Worm (Caenorhabditis elegans): ENCODE results near the gene W03C9.6.
A peak's percentile ranks its signal among the peaks of the same experiment; 100 is the strongest.

The W03C9.6 gene

ce11 chrII:11954208-11954607 lies at the start of gene W03C9.6:
Gene W03C9.6, plus strand, starts transcription at chrII:11954508.
- TF ChIP-seq pag-3 (tag; optimal IDR thresholded peaks at IDR 0.05; ENCODE audit: borderline replicate concordance) (no peak), hlh-8 (tag; optimal IDR thresholded peaks at IDR 0.05) (no peak), K09A11.1 (tag; optimal IDR thresholded peaks at IDR 0.05; ENCODE audit: insufficient read depth) (no peak), mec-3 (tag; optimal IDR thresholded peaks at IDR 0.05; ENCODE audit: borderline replicate concordance) (no peak), odd-2 (tag; optimal IDR thresholded peaks at IDR 0.05) (no peak), ahr-1 (tag; optimal IDR thresholded peaks at IDR 0.05) (no peak), rnt-1 (tag; optimal IDR thresholded peaks at IDR 0.05) (no peak), unc-55 (GFP tag; optimal IDR thresholded peaks at IDR 0.05) (no peak), unc-42 (tag; optimal IDR thresholded peaks at IDR 0.05) (no peak), ceh-22 (tag; optimal IDR thresholded peaks at IDR 0.05) (no peak), ceh-19 (GFP tag; optimal IDR thresholded peaks at IDR 0.05) (no peak), ama-1 (optimal IDR thresholded peaks at IDR 0.05) (no peak), elt-4 (tag; optimal IDR thresholded peaks at IDR 0.05) (no peak)

ce11 chrII:11905023-11905422 lies 49.3 kb upstream of the W03C9.6 start:
- TF ChIP-seq dve-1 (tag; optimal IDR thresholded peaks at IDR 0.05) (no peak), pqm-1 (tag; optimal IDR thresholded peaks at IDR 0.05) (no peak), pat-9 (tag; optimal IDR thresholded peaks at IDR 0.05) (no peak), sox-2 (GFP tag; IDR thresholded peaks at IDR 0.05) (no peak), ceh-24 (tag; optimal IDR thresholded peaks at IDR 0.05) (no peak), K09A11.1 (tag; optimal IDR thresholded peaks at IDR 0.05; ENCODE audit: insufficient read depth) (no peak), elt-2 (tag; optimal IDR thresholded peaks at IDR 0.05) (no peak), K02D7.2 (tag; optimal IDR thresholded peaks at IDR 0.05) (no peak), fkh-10 (GFP tag; optimal IDR thresholded peaks at IDR 0.05) (no peak), unc-42 (tag; optimal IDR thresholded peaks at IDR 0.05) (no peak), pha-4 (tag; optimal IDR thresholded peaks at IDR 0.05) (no peak), fkh-6 (tag; optimal IDR thresholded peaks at IDR 0.05) (no peak), ahr-1 (tag; optimal IDR thresholded peaks at IDR 0.05) (no peak), C38D4.7 (GFP tag; optimal IDR thresholded peaks at IDR 0.05) (no peak), ceh-31 (tag; optimal IDR thresholded peaks at IDR 0.05) (no peak), hlh-15 (tag; optimal IDR thresholded peaks at IDR 0.05) (no peak), ceh-9 (tag; optimal IDR thresholded peaks at IDR 0.05) (no peak), odd-2 (tag; optimal IDR thresholded peaks at IDR 0.05) (no peak), madf-2 (tag; optimal IDR thresholded peaks at IDR 0.05) (no peak), ceh-30 (tag; optimal IDR thresholded peaks at IDR 0.05) (no peak)

- TF ChIP-seq unc-86 (tag; optimal IDR thresholded peaks at IDR 0.05) (no peak), elt-4 (tag; optimal IDR thresholded peaks at IDR 0.05) (no peak), fax-1 (tag; optimal IDR thresholded peaks at IDR 0.05) (no peak), C08G9.2 (tag; optimal IDR thresholded peaks at IDR 0.05) (no peak), pax-1 (tag; optimal IDR thresholded peaks at IDR 0.05) (no peak)
Measured at ce11 chrII:11906217-11906616, 48.1 kb upstream of the W03C9.6 start, which contains the start of gene ZK930.4. Gene ZK930.4, plus strand, starts transcription at chrII:11906517.

ce11 chrII:11910569-11910968 lies 43.7 kb upstream of the W03C9.6 start:
- TF ChIP-seq T23F11.4 (GFP tag; optimal IDR thresholded peaks at IDR 0.05), result no peak
- TF ChIP-seq nfya-1 (tag; optimal IDR thresholded peaks at IDR 0.05), result peak; percentile 88

ce11 chrII:11914304-11914703 lies 40.0 kb upstream of the W03C9.6 start, which contains the start of gene ZK930.7:
Gene ZK930.7, plus strand, starts transcription at chrII:11914604.
- TF ChIP-seq mec-3 (tag; optimal IDR thresholded peaks at IDR 0.05; ENCODE audit: borderline replicate concordance) (no peak), lin-11 (tag; optimal IDR thresholded peaks at IDR 0.05) (no peak), ceh-22 (tag; optimal IDR thresholded peaks at IDR 0.05) (no peak), F13H6.1 (tag; optimal IDR thresholded peaks at IDR 0.05) (no peak), ceh-24 (tag; optimal IDR thresholded peaks at IDR 0.05) (no peak)
